Worm (Caenorhabditis elegans): Measurements from ENCODE around the gene clec-132.

- TF ChIP-seq dmd-8 (GFP tag; IDR thresholded peaks at IDR 0.05) (no peak), nhr-6 (tag; optimal IDR thresholded peaks at IDR 0.05) (no peak)
Measured at ce11 chrII:3598721-3599120, 21.9 kb downstream of the clec-132 start, which contains the start of gene Y49F6A.11.

Measured in whole organism, L4 larva.